Worm (Caenorhabditis elegans): ENCODE results near the gene csn-3.

csn-3 gene

DNA sequence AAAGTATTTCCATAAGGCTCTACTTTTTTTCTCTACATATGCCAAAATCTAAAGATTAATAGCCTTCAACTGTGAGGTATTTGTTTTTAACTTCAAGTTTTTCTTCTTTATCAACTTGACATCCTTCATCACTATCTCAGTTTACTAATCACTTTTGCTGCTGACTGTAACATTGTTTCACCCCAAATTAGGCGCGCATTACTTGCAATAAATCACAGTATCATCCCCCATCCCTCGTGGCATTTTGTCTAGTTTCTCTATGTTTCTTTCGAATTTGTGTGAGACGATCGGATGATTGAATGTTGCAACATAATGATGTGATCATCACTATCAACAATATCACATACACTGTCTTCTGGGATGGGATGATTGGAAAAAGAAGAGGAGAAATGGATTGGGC is 53.0 kb downstream of the csn-3 start (continued):
- TF ChIP-seq Y116A8C.19 (tag; optimal IDR thresholded peaks at IDR 0.05; ENCODE audit: borderline replicate concordance) (no peak), grh-1 (GFP tag; IDR thresholded peaks at IDR 0.05) (peak; percentile 43; the same call in 1 of the 2 replicates), nhr-84 (tag; optimal IDR thresholded peaks at IDR 0.05) (no peak), unc-98 (GFP tag; IDR thresholded peaks at IDR 0.05) (no peak), unc-130 (tag; optimal IDR thresholded peaks at IDR 0.05) (peak; percentile 32), sptf-1 (tag; optimal IDR thresholded peaks at IDR 0.05) (no peak), unc-62 (GFP tag; optimal IDR thresholded peaks at IDR 0.05) (no peak), nhr-85 (tag) (peak; percentile 94), nhr-90 (tag; optimal IDR thresholded peaks at IDR 0.05; ENCODE audit: poor library complexity) (peak; percentile 67), lin-15B (tag; optimal IDR thresholded peaks at IDR 0.05) (no peak), tbx-2 (tag; optimal IDR thresholded peaks at IDR 0.05) (peak; percentile 50), C16A3.4 (tag; optimal IDR thresholded peaks at IDR 0.05) (peak; percentile 32), mab-9 (GFP tag; IDR thresholded peaks at IDR 0.05) (no peak), fkh-4 (tag; optimal IDR thresholded peaks at IDR 0.05; ENCODE audit: borderline replicate concordance) (no peak), fos-1 (tag; optimal IDR thresholded peaks at IDR 0.05) (no peak), dsc-1 (tag; optimal IDR thresholded peaks at IDR 0.05) (no peak), blmp-1 (tag; optimal IDR thresholded peaks at IDR 0.05) (peak; percentile 89), rnt-1 (tag; optimal IDR thresholded peaks at IDR 0.05) (peak; percentile 1), nhr-28 (tag; optimal IDR thresholded peaks at IDR 0.05) (no peak), xbp-1 (tag; optimal IDR thresholded peaks at IDR 0.05) (no peak), pqm-1 (tag; optimal IDR thresholded peaks at IDR 0.05) (no peak), lin-35 (GFP tag; optimal IDR thresholded peaks at IDR 0.05) (peak in 1 of 2 experiments; percentile 76), lin-13 (GFP tag; optimal IDR thresholded peaks at IDR 0.05) (no peak)
